Fruit fly (Drosophila melanogaster) whole organism, adult: Measurements from ENCODE around the gene CG45545.

Source experiments
- CG11617 ChIP-seq: fragments of 200-800 bp; sonication (Bioruptor generic); optimal IDR thresholded peaks from 2 replicates; lab custom pipeline; 2017; ENCODE audit warnings: mild to moderate bottlenecking, missing biosample characterization, missing genetic modification reagents, missing genetic modification characterization
- CG12768 ChIP-seq: fragments of 200-800 bp; sonication (Bioruptor generic); optimal IDR thresholded peaks from 2 replicates; lab custom pipeline; 2017; ENCODE audit warnings: missing biosample characterization, missing genetic modification characterization, mild to moderate bottlenecking, moderate library complexity, missing genetic modification reagents
- CG14711 ChIP-seq: fragments of 200-800 bp; sonication (Bioruptor generic); optimal IDR thresholded peaks from 2 replicates; lab custom pipeline; 2018; ENCODE audit warnings: missing biosample characterization, mild to moderate bottlenecking, missing genetic modification characterization, moderate library complexity
- CG1620 ChIP-seq: fragments of 200-800 bp; sonication (Bioruptor generic); optimal IDR thresholded peaks from 2 replicates; lab custom pipeline; 2016; ENCODE audit warnings: missing biosample characterization, missing genetic modification characterization
- CG33017 ChIP-seq: fragments of 200-800 bp; sonication (Bioruptor generic); optimal IDR thresholded peaks from 2 replicates; lab custom pipeline; 2018; ENCODE audit warnings: missing biosample characterization, mild to moderate bottlenecking, missing genetic modification characterization, moderate library complexity
- CG5204 ChIP-seq: fragments of 200-800 bp; sonication (Bioruptor generic); optimal IDR thresholded peaks from 2 replicates; lab custom pipeline; 2016; ENCODE audit warnings: missing biosample characterization, missing genetic modification characterization
- CG7045 ChIP-seq: fragments of 200-800 bp; sonication (Bioruptor generic); optimal IDR thresholded peaks from 2 replicates; lab custom pipeline; 2017; ENCODE audit warnings: missing biosample characterization, mild to moderate bottlenecking, missing genetic modification characterization
- CG7101 ChIP-seq: fragments of 200-800 bp; sonication (Bioruptor generic); optimal IDR thresholded peaks from 2 replicates; lab custom pipeline; 2018; ENCODE audit warnings: missing biosample characterization, mild to moderate bottlenecking, missing genetic modification characterization, moderate library complexity
- Clk ChIP-seq: fragments of 200-800 bp; sonication (Bioruptor generic); optimal IDR thresholded peaks from 2 replicates; lab custom pipeline; 2017; ENCODE audit warnings: missing biosample characterization, missing genetic modification characterization
- Crg-1 ChIP-seq: fragments of 200-800 bp; sonication (Bioruptor generic); optimal IDR thresholded peaks from 2 replicates; lab custom pipeline; 2016; ENCODE audit warnings: missing biosample characterization, missing genetic modification characterization
- Hr96 ChIP-seq: fragments of 200-800 bp; sonication (Bioruptor generic); optimal IDR thresholded peaks from 2 replicates; lab custom pipeline; 2016; ENCODE audit warnings: missing biosample characterization, missing genetic modification characterization
- Mnt ChIP-seq: fragments of 200-800 bp; sonication (Bioruptor generic); optimal IDR thresholded peaks from 2 replicates; lab custom pipeline; 2016; ENCODE audit warnings: missing biosample characterization, mild to moderate bottlenecking, missing genetic modification characterization
- bab1 ChIP-seq: fragments of 200-800 bp; sonication (Bioruptor generic); optimal IDR thresholded peaks from 3 replicates; lab custom pipeline; 2019; ENCODE audit warnings: missing biosample characterization, mild to moderate bottlenecking, missing genetic modification characterization, moderate library complexity
- cic ChIP-seq: fragments of 200-800 bp; sonication (Bioruptor generic); optimal IDR thresholded peaks from 2 replicates; lab custom pipeline; 2017; ENCODE audit warnings: missing biosample characterization, mild to moderate bottlenecking, missing genetic modification characterization, moderate library complexity
- cnc ChIP-seq, 2 experiments: fragments of >200 bp; optimal IDR thresholded peaks; 2 replicates each; lab custom pipeline; 2017
- kay ChIP-seq: fragments of 200-800 bp; sonication (Bioruptor generic); peaks from one replicate; lab custom pipeline; 2016; ENCODE audit warnings: missing biosample characterization, missing genetic modification characterization, borderline replicate concordance
- ovo ChIP-seq: fragments of 200-800 bp; sonication (Bioruptor generic); optimal IDR thresholded peaks from 2 replicates; lab custom pipeline; 2016; ENCODE audit warnings: missing biosample characterization, missing genetic modification characterization
- pad ChIP-seq: fragments of 200-800 bp; sonication (Bioruptor generic); optimal IDR thresholded peaks from 3 replicates; lab custom pipeline; 2017; ENCODE audit warnings: missing biosample characterization, missing genetic modification characterization, mild to moderate bottlenecking, moderate library complexity, missing genetic modification reagents
- tj ChIP-seq: fragments of 200-800 bp; sonication (Bioruptor generic); optimal IDR thresholded peaks from 3 replicates; lab custom pipeline; 2017; ENCODE audit warnings: missing biosample characterization, mild to moderate bottlenecking, missing genetic modification characterization, moderate library complexity
- toe ChIP-seq: fragments of 200-800 bp; sonication (Bioruptor generic); optimal IDR thresholded peaks from 2 replicates; lab custom pipeline; 2016; ENCODE audit warnings: missing biosample characterization, missing genetic modification characterization

The CG45545 gene

dm6 chr3R:7551708-7552107, at the start of gene CG45545:
TSS of gene CG45545 (plus strand) at chr3R:7552008.
- TF ChIP-seq tj (no peak), pad (GFP tag; lab: Kevin White, UChicago) (no peak), Hr96 (GFP tag; lab: Kevin White, UChicago) (no peak), Crg-1 (GFP tag; lab: Kevin White, UChicago) (no peak), kay (GFP tag; lab: Kevin White, UChicago) (no peak)

- no peak for TF ChIP-seq CG1620 (GFP tag; lab: Kevin White, UChicago)
- no peak for TF ChIP-seq CG5204 (GFP tag; lab: Kevin White, UChicago)
- no peak for TF ChIP-seq CG14711 (tag; lab: Kevin White, UChicago)
- no peak for TF ChIP-seq CG11617 (GFP tag; lab: Kevin White, UChicago)
- no peak for TF ChIP-seq Mnt (GFP tag; lab: Kevin White, UChicago)
These were observed 49.5 kb upstream of the CG45545 start, which contains the start of gene Mics1 for dm6 chr3R:7502276-7502675. TSS of gene Mics1 (minus strand) at chr3R:7502376.

- TF ChIP-seq bab1 (GFP tag; lab: Kevin White, UChicago) (no peak), tj (peak; percentile 62)
These were observed 48.6 kb upstream of the CG45545 start for dm6 chr3R:7503216-7503615.

dm6 chr3R:7504989-7505761, 46.6 kb upstream of the CG45545 start, which contains the start of gene alpha-Est9:
TSS of gene alpha-Est9 (minus strand) at chr3R:7505098.
- TF ChIP-seq CG33017 (tag; lab: Kevin White, UChicago), result peak; percentile 25
- no peak for TF ChIP-seq toe (GFP tag; lab: Kevin White, UChicago)
- peak; percentile 60 for TF ChIP-seq tj
- TF ChIP-seq Clk (GFP tag; lab: Kevin White, UChicago), result no peak
- TF ChIP-seq Crg-1 (GFP tag; lab: Kevin White, UChicago), result no peak
- TF ChIP-seq cnc (optimal IDR thresholded peaks at IDR 0.05; lab: Kevin White, UChicago), result no peak
- TF ChIP-seq CG7101, result peak; percentile 14
- TF ChIP-seq CG12768 (GFP tag; lab: Kevin White, UChicago), result peak; percentile 33
- TF ChIP-seq Hr96 (GFP tag; lab: Kevin White, UChicago), result peak; percentile 39
- TF ChIP-seq CG11617 (GFP tag; lab: Kevin White, UChicago), result peak; percentile 16
- TF ChIP-seq Mnt (GFP tag; lab: Kevin White, UChicago), result peak; percentile 74
- no peak for TF ChIP-seq CG5204 (GFP tag; lab: Kevin White, UChicago)
- TF ChIP-seq cic (GFP tag; lab: Kevin White, UChicago), result peak; percentile 59
- peak; percentile 95 for TF ChIP-seq kay (GFP tag; lab: Kevin White, UChicago)
- TF ChIP-seq ovo (GFP tag; lab: Kevin White, UChicago), result no peak
- TF ChIP-seq CG14711 (tag; lab: Kevin White, UChicago), result peak; percentile 1
- TF ChIP-seq pad (GFP tag; lab: Kevin White, UChicago), result peak; percentile 11
- TF ChIP-seq bab1 (GFP tag; lab: Kevin White, UChicago), result no peak
- TF ChIP-seq CG7045 (GFP tag; lab: Kevin White, UChicago), result no peak
- TF ChIP-seq CG1620 (GFP tag; lab: Kevin White, UChicago), result no peak

- TF ChIP-seq CG14711 (tag; lab: Kevin White, UChicago) (peak; percentile 67), toe (GFP tag; lab: Kevin White, UChicago) (no peak), CG7045 (GFP tag; lab: Kevin White, UChicago) (peak; percentile 43), cnc (optimal IDR thresholded peaks at IDR 0.05; lab: Kevin White, UChicago) (no peak), CG7101 (peak; percentile 2), ovo (GFP tag; lab: Kevin White, UChicago) (no peak), Hr96 (GFP tag; lab: Kevin White, UChicago) (no peak), kay (GFP tag; lab: Kevin White, UChicago) (peak; percentile 74), tj (no peak), Crg-1 (GFP tag; lab: Kevin White, UChicago) (no peak), CG1620 (GFP tag; lab: Kevin White, UChicago) (no peak), CG11617 (GFP tag; lab: Kevin White, UChicago) (no peak), CG12768 (GFP tag; lab: Kevin White, UChicago) (no peak), pad (GFP tag; lab: Kevin White, UChicago) (peak; percentile 19), CG33017 (tag; lab: Kevin White, UChicago) (no peak), Mnt (GFP tag; lab: Kevin White, UChicago) (no peak), CG5204 (GFP tag; lab: Kevin White, UChicago) (peak; percentile 53)
These were observed 45.4 kb upstream of the CG45545 start for dm6 chr3R:7506314-7506988.

dm6 chr3R:7508198-7508837, 43.5 kb upstream of the CG45545 start:
- peak; percentile 86 for TF ChIP-seq kay (GFP tag; lab: Kevin White, UChicago)
- TF ChIP-seq tj, result peak; percentile 1
- no peak for TF ChIP-seq CG1620 (GFP tag; lab: Kevin White, UChicago)
- TF ChIP-seq CG33017 (tag; lab: Kevin White, UChicago), result no peak
- peak; percentile 18 for TF ChIP-seq cic (GFP tag; lab: Kevin White, UChicago)
- no peak for TF ChIP-seq Hr96 (GFP tag; lab: Kevin White, UChicago)
- no peak for TF ChIP-seq Mnt (GFP tag; lab: Kevin White, UChicago)
- TF ChIP-seq bab1 (GFP tag; lab: Kevin White, UChicago), result peak; percentile 5
- TF ChIP-seq CG5204 (GFP tag; lab: Kevin White, UChicago), result no peak
